3 worm cellular contexts compared by ENCODE assay signal in the genomic region with DNA sequence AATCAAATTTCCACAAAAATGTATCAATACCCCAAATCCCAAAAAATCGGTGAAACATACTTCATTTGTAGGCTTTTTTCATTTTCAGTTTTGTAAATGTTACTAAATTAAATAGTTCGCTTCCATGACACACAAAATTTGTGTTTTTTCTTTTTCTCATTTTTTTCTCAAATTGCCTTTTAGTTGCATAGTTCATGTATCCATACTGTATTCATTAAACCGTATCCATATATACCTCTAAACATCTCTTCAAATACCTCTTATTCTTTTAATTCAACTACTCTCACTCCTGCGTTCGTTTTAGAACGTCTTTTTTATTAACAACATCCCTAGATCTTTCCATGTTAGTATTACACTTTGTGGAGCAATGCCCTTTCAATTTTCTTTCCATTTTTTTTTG.
A peak's percentile ranks its signal among the peaks of the same experiment; 100 is the strongest.
TF ChIP-seq lines count a peak whose summit lies in the region.

No protein-coding gene starts in this region.

TF ChIP-seq in whole organism, L1 larva, 84 proteins besides CTCF, POLR2A, EP300 and RAD21:
- TF ChIP-seq aly-2 (tag; optimal IDR thresholded peaks at IDR 0.05; lab: Kevin White, UChicago), result peak; percentile 2
- no peak for TF ChIP-seq dsc-1 (tag; optimal IDR thresholded peaks at IDR 0.05; lab: Kevin White, UChicago)
TF ChIP-seq in whole organism, L1 larva: peak in this region for 1.

TF ChIP-seq in whole organism, L2 larva, 48 proteins besides CTCF, POLR2A, EP300 and RAD21:
- no peak for TF ChIP-seq lin-39 (tag; optimal IDR thresholded peaks at IDR 0.05; lab: Kevin White, UChicago)
- peak; percentile 31 for TF ChIP-seq nhr-25 (tag; optimal IDR thresholded peaks at IDR 0.05; lab: Kevin White, UChicago)
TF ChIP-seq in whole organism, L2 larva: peak in this region for 1.

TF ChIP-seq in whole organism, L4 larva, 104 proteins besides CTCF, POLR2A, EP300 and RAD21:
- TF ChIP-seq ama-1 (optimal IDR thresholded peaks at IDR 0.05; lab: Kevin White, UChicago) (no peak), aha-1 (tag; lab: Kevin White, UChicago) (peak; percentile 95), daf-8 (GFP tag; IDR thresholded peaks at IDR 0.05; lab: Robert Waterston, UW) (no peak)
